Worm (Caenorhabditis elegans): ENCODE data around the gene T25C12.3.

T25C12.3 gene

DNA sequence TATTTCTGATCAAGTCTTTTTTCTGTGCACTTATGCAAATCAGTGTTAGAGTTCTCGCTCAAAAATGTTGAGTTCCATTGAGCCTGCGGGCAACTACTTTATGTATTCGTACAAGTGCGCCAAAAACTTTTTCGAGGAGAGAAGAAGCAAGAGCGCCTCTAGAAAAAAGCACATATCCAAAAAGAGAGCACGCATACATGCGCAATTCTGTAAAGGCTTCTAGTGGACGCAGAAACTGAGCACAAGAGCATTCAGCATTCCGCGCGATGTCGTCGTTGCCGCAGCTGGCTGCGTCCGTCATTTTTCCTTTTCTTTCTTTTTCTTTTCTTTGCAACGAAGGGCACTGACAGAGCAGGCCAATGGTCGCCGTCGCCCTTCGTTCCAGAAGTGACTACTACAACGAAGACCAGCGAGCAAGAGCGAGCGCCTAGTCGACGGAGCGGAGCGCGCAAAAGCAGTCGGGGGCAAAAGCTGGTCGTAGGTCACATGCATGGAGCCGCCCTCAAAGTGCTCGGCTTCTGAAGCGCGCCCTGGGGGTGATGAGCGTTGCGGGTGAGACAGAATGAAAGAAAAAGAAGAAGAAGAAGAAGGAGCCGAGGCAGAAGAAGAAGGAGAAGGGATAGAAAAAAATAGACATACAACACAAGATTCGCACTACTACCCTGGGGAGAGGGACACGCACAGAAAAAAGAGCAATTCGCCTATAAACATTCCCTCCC is 26.7 kb downstream of the T25C12.3 start (continued):
- TF ChIP-seq hlh-17 (GFP tag; optimal IDR thresholded peaks at IDR 0.05; ENCODE audit: borderline replicate concordance): no peak
- peak; percentile 84 for TF ChIP-seq fkh-10 (GFP tag; optimal IDR thresholded peaks at IDR 0.05)
- TF ChIP-seq C16A3.4 (tag; optimal IDR thresholded peaks at IDR 0.05): no peak
- TF ChIP-seq ztf-4 (tag; optimal IDR thresholded peaks at IDR 0.05): peak; percentile 15
- peak; percentile 43 to 65 (median 49) for TF ChIP-seq ceh-82 (tag; optimal IDR thresholded peaks at IDR 0.05)
- no peak for TF ChIP-seq lin-39 (tag; optimal IDR thresholded peaks at IDR 0.05)
- TF ChIP-seq F16B12.6 (tag; optimal IDR thresholded peaks at IDR 0.05): no peak
- peak; percentile 74 for TF ChIP-seq swsn-7 (tag; optimal IDR thresholded peaks at IDR 0.05)
- TF ChIP-seq mab-9 (GFP tag; IDR thresholded peaks at IDR 0.05): 0 out of 2 replicates have a peak, but pooled peaks have one; percentile 35
- TF ChIP-seq pax-3 (tag; optimal IDR thresholded peaks at IDR 0.05): peak; percentile 44
- peak; percentile 66 for TF ChIP-seq ceh-8 (GFP tag; optimal IDR thresholded peaks at IDR 0.05)
- no peak for TF ChIP-seq nhr-85 (tag)
- TF ChIP-seq nhr-12 (tag; optimal IDR thresholded peaks at IDR 0.05): no peak
- no peak for TF ChIP-seq egl-27 (tag; optimal IDR thresholded peaks at IDR 0.05)
- TF ChIP-seq fos-1 (tag; optimal IDR thresholded peaks at IDR 0.05): no peak
- TF ChIP-seq lin-15B (tag; optimal IDR thresholded peaks at IDR 0.05): no peak
- TF ChIP-seq mef-2 (tag; optimal IDR thresholded peaks at IDR 0.05): no peak
- TF ChIP-seq efl-1 (optimal IDR thresholded peaks at IDR 0.05): peak in 1 of 2 experiments; percentile 4
- no peak for TF ChIP-seq efl-1 (GFP tag; optimal IDR thresholded peaks at IDR 0.05 in 1 of 2)
- peak; percentile 100 for TF ChIP-seq lin-14 (GFP tag; optimal IDR thresholded peaks at IDR 0.05)
- TF ChIP-seq fkh-8 (tag; optimal IDR thresholded peaks at IDR 0.05): peak; percentile 84
- peak; percentile 61 for TF ChIP-seq snu-23 (GFP tag; optimal IDR thresholded peaks at IDR 0.05)
- TF ChIP-seq dsc-1 (tag; optimal IDR thresholded peaks at IDR 0.05): peak; percentile 52
- TF ChIP-seq efl-3 (GFP tag; optimal IDR thresholded peaks at IDR 0.05): no peak
- TF ChIP-seq pqm-1 (tag; optimal IDR thresholded peaks at IDR 0.05): no peak
- peak; percentile 75 for TF ChIP-seq egl-13 (tag; optimal IDR thresholded peaks at IDR 0.05)
- TF ChIP-seq nhr-47 (tag; optimal IDR thresholded peaks at IDR 0.05): peak; percentile 78
- no peak for TF ChIP-seq nhr-11 (tag; optimal IDR thresholded peaks at IDR 0.05)
- no peak for TF ChIP-seq Y116A8C.19 (tag; optimal IDR thresholded peaks at IDR 0.05; ENCODE audit: borderline replicate concordance)
- no peak for TF ChIP-seq unc-62 (GFP tag; optimal IDR thresholded peaks at IDR 0.05)
- no peak; the same call in 1 of the 2 replicates for TF ChIP-seq ceh-88 (GFP tag; IDR thresholded peaks at IDR 0.05)
- peak; percentile 60 for TF ChIP-seq isw-1 (GFP tag; IDR thresholded peaks at IDR 0.05)
- TF ChIP-seq sptf-1 (tag; optimal IDR thresholded peaks at IDR 0.05): no peak
- no peak for TF ChIP-seq grh-1 (GFP tag; IDR thresholded peaks at IDR 0.05)
- TF ChIP-seq xbp-1 (tag; optimal IDR thresholded peaks at IDR 0.05): peak; percentile 54
- TF ChIP-seq nhr-71 (tag; optimal IDR thresholded peaks at IDR 0.05): peak; percentile 81
- TF ChIP-seq irx-1 (tag; optimal IDR thresholded peaks at IDR 0.05): peak; percentile 51
- TF ChIP-seq snpc-4 (tag; optimal IDR thresholded peaks at IDR 0.05): no peak
- no peak for TF ChIP-seq aly-2 (tag; optimal IDR thresholded peaks at IDR 0.05)
- no peak for TF ChIP-seq unc-30 (tag; optimal IDR thresholded peaks at IDR 0.05)

- TF ChIP-seq efl-3 (GFP tag; optimal IDR thresholded peaks at IDR 0.05) (no peak), lsy-2 (tag; optimal IDR thresholded peaks at IDR 0.05) (peak in 1 of 2 experiments; percentile 1), aha-1 (tag; optimal IDR thresholded peaks at IDR 0.05) (no peak), nhr-85 (tag) (peak; percentile 47), efl-1 (optimal IDR thresholded peaks at IDR 0.05) (no peak), efl-1 (GFP tag; optimal IDR thresholded peaks at IDR 0.05 in 1 of 2) (peak in 1 of 2 experiments; percentile 11), dsc-1 (tag; optimal IDR thresholded peaks at IDR 0.05) (peak; percentile 51), skn-1 (tag; optimal IDR thresholded peaks at IDR 0.05) (peak; percentile 48), lin-35 (GFP tag; optimal IDR thresholded peaks at IDR 0.05) (peak in 1 of 2 experiments; percentile 1), fos-1 (tag; optimal IDR thresholded peaks at IDR 0.05) (peak; percentile 16), irx-1 (tag; optimal IDR thresholded peaks at IDR 0.05) (peak; percentile 11)
Observed at ce11 chrX:11472407-11472806, 27.4 kb downstream of the T25C12.3 start.
